Fruit fly (Drosophila melanogaster) whole organism: ENCODE measurements around the gene RasGAP1.

Experiments
- Dll ChIP-seq: fragments of >200 bp; optimal IDR thresholded peaks from 2 replicates; lab custom pipeline; 2017
- usp ChIP-seq: fragments of >200 bp; optimal IDR thresholded peaks from 2 replicates; lab custom pipeline; 2017; ENCODE audit warnings: missing biosample characterization, missing genetic modification characterization, mixed read lengths

dm6 chr3L:9842043-9842442, 13.0 kb downstream of the RasGAP1 start:
- TF ChIP-seq usp (GFP tag; lab: Kevin White, UChicago) (no peak), Dll (lab: Kevin White, UChicago) (no peak)
